Worm (Caenorhabditis elegans) whole organism, L4/young adult: Measurements from ENCODE around the gene T07F12.4.

Experiments
- W03F9.2 ChIP-seq: fragments of 150-350 bp; optimal IDR thresholded peaks from 2 replicates; lab custom pipeline; 2014; ENCODE audit warnings: missing biosample characterization, missing genetic modification characterization
- dao-5 ChIP-seq: sonication (generic microtip); optimal IDR thresholded peaks from 2 replicates; lab custom pipeline; 2016; ENCODE audit warnings: missing genotype, missing genetic modification characterization, moderate library complexity, missing compliant biosample characterization
- him-1 ChIP-seq: sonication (generic microtip); optimal IDR thresholded peaks from 2 replicates; lab custom pipeline; 2016; ENCODE audit warnings: missing genotype, missing genetic modification reagents, missing genetic modification characterization, missing compliant biosample characterization

- TF ChIP-seq dao-5 (no peak), W03F9.2 (tag; lab: Kevin White, UChicago) (no peak), him-1 (tag; lab: Kevin White, UChicago) (no peak)
Measured at ce11 chrX:4928118-4928517, 27.5 kb upstream of the T07F12.4 start.
